Worm (Caenorhabditis elegans): Measurements from ENCODE around the gene cnc-8.

DNA sequence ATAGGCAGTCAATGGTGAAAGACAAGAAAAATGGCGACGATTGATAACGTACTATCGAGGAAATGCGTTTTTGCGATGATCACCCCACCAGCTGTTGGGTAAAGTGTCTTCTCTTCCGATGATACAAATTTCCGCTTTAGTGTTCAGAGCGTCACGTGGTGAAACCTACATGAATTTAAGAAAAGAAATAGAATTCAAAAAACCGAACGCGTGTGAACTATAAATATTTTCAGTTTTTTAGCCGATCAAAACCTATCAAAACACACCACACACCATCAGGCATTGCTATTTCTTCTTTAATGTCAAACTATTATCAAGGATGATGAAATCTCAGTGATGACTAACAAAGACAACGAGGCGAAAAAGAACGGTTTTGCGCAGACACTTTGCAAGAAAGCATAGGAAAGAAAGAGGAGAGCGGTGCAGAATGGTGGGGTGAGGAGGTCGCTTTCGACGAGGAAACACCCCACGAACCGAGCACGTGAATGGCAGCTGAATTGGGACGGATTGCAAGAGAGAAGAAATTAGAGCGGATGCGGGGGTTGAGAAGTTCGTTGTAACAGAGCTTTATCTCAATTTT, 25.7 kb downstream of the cnc-8 start:
- TF ChIP-seq ztf-11 (tag; optimal IDR thresholded peaks at IDR 0.05) (no peak), ama-1 (optimal IDR thresholded peaks at IDR 0.05) (no peak), zag-1 (tag; optimal IDR thresholded peaks at IDR 0.05) (no peak), rnt-1 (tag; optimal IDR thresholded peaks at IDR 0.05) (peak; percentile 72), isw-1 (GFP tag; IDR thresholded peaks at IDR 0.05) (no peak), nhr-47 (tag; optimal IDR thresholded peaks at IDR 0.05) (peak; percentile 25), nhr-28 (tag; optimal IDR thresholded peaks at IDR 0.05) (no peak), lin-15B (tag; optimal IDR thresholded peaks at IDR 0.05) (no peak), nhr-237 (tag; optimal IDR thresholded peaks at IDR 0.05) (no peak), ceh-82 (tag; optimal IDR thresholded peaks at IDR 0.05) (peak in 1 of 3 experiments; percentile 15), aly-2 (tag; optimal IDR thresholded peaks at IDR 0.05) (no peak)
